Worm (Caenorhabditis elegans): Measurements from ENCODE around the gene nhr-211.

DNA sequence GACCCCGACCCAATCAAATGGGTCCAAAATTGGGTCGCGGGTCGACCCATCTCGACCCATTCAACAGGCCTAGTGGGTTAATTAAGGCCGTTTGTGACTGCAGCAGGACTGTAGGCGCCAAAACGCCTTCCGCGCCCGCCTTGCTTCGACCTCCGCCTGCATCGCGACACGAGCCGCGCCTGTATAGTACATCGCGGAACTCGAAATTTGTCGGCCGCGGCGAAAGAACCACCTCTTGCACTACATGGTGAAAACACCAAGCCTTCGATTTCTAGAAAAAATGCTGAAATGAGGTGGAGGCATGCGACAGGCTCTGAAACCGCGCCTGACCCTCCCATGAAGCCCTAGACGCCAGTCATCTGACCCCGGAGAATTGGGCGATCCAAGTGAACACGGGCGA is 1.2 kb downstream of the nhr-211 start:
- TF ChIP-seq flt-1 (GFP tag; IDR thresholded peaks at IDR 0.05) (no peak), T22C8.4 (GFP tag; IDR thresholded peaks at IDR 0.05) (no peak), ref-1 (GFP tag; conservative IDR thresholded peaks at IDR 0.05) (no peak), med-1 (GFP tag; optimal IDR thresholded peaks at IDR 0.05; ENCODE audit: insufficient read depth) (no peak), ztf-23 (GFP tag; IDR thresholded peaks at IDR 0.05) (no peak), tab-1 (GFP tag; IDR thresholded peaks at IDR 0.05) (no peak), klf-2 (GFP tag; conservative IDR thresholded peaks at IDR 0.05) (no peak), ztf-29 (GFP tag; IDR thresholded peaks at IDR 0.05) (no peak)

Data from whole organism, midembryonic.